Worm (Caenorhabditis elegans) whole organism, late embryonic: Measurements from ENCODE around the gene H14E04.2.

Experiments used
- ceh-2 ChIP-seq: sonication (generic microtip); optimal IDR thresholded peaks from 2 replicates; lab custom pipeline; 2016; ENCODE audit warnings: missing genotype, missing genetic modification characterization, missing compliant biosample characterization
- nhr-11 ChIP-seq: fragments of 150-350 bp; optimal IDR thresholded peaks from 2 replicates; lab custom pipeline; 2014; ENCODE audit warnings: missing biosample characterization, missing genetic modification characterization
- pha-4 ChIP-seq: fragments of 150-350 bp; optimal IDR thresholded peaks from 2 replicates; lab custom pipeline; 2018; ENCODE audit warnings: missing biosample characterization, missing genetic modification reagents, missing genetic modification characterization
- sdc-2 ChIP-seq: sonication (generic microtip); optimal IDR thresholded peaks from 2 replicates; lab custom pipeline; 2016; ENCODE audit warnings: missing genotype, missing genetic modification characterization, missing compliant biosample characterization

DNA sequence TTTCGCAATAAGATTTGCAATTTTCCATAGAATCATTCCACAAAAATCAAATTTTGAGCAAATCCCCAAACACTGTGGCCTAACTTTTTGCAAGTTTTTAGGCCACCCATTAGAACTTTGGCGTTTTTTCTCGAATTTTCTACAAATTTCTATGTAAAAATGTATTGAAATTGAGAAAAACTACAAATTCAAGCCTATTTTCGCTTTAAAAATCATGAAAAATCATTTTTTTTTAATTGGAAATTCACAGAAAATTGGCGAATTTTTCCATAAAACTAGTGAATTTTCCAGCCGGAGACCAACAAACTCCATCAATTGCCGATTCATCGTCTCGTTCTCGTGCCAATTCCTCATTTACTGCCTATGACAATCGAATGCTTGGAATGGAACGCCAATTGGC, 26.0 kb upstream of the H14E04.2 start:
- no peak for TF ChIP-seq ceh-2 (tag; lab: Kevin White, UChicago)
- TF ChIP-seq nhr-11 (tag; lab: Kevin White, UChicago), result no peak
- no peak for TF ChIP-seq sdc-2
- TF ChIP-seq pha-4 (tag; lab: Kevin White, UChicago), result no peak
